Fruit fly (Drosophila melanogaster) whole organism, wandering third instar larva: ENCODE data around the gene TwdlY.

Experiments
- Abd-B ChIP-seq: fragments of >200 bp; optimal IDR thresholded peaks from 2 replicates; lab custom pipeline; 2017; ENCODE audit warnings: missing biosample characterization, missing genetic modification characterization
- CG32264 ChIP-seq: fragments of 200-800 bp; sonication (Bioruptor generic); optimal IDR thresholded peaks from 2 replicates; lab custom pipeline; 2016; ENCODE audit warnings: missing biosample characterization, missing genetic modification characterization
- CG9705 ChIP-seq: fragments of 200-800 bp; sonication (Bioruptor generic); optimal IDR thresholded peaks from 2 replicates; lab custom pipeline; 2018; ENCODE audit warnings: missing biosample characterization, mild to moderate bottlenecking, missing genetic modification characterization
- CrebA ChIP-seq: fragments of 200-800 bp; sonication (Bioruptor generic); optimal IDR thresholded peaks from 2 replicates; lab custom pipeline; 2016; ENCODE audit warnings: missing biosample characterization, mild to moderate bottlenecking, missing genetic modification characterization, borderline replicate concordance
- Dfd ChIP-seq: fragments of >200 bp; optimal IDR thresholded peaks from 2 replicates; lab custom pipeline; 2017; ENCODE audit warnings: missing biosample characterization, missing genetic modification characterization
- Dif ChIP-seq: fragments of 200-275, 200-300 bp; sonication (Bioruptor generic); optimal IDR thresholded peaks from 2 replicates; lab custom pipeline; 2018; ENCODE audit warnings: missing biosample characterization, missing genetic modification characterization; ENCODE audit not compliant: partially characterized antibody
- GATAd ChIP-seq: sonication (Bioruptor generic); optimal IDR thresholded peaks from 2 replicates; lab custom pipeline; 2016; ENCODE audit warnings: missing biosample characterization, missing genetic modification characterization
- HLH106 ChIP-seq: fragments of 200-800 bp; optimal IDR thresholded peaks from 3 replicates; lab custom pipeline; 2019; ENCODE audit warnings: missing biosample characterization, mild to moderate bottlenecking, missing genetic modification characterization, moderate library complexity
- Hnf4 ChIP-seq: fragments of 200-800 bp; sonication (Bioruptor generic); optimal IDR thresholded peaks from 2 replicates; lab custom pipeline; 2016; ENCODE audit warnings: missing biosample characterization, mild to moderate bottlenecking, missing genetic modification characterization
- Hr78 ChIP-seq: fragments of >200 bp; optimal IDR thresholded peaks from 2 replicates; lab custom pipeline; 2017; ENCODE audit warnings: missing biosample characterization, missing genetic modification characterization
- Hr83 ChIP-seq: fragments of 200-300 bp; sonication (Bioruptor generic); optimal IDR thresholded peaks from 2 replicates; lab custom pipeline; 2016; ENCODE audit warnings: missing biosample characterization, mild to moderate bottlenecking, missing genetic modification characterization, moderate library complexity; ENCODE audit not compliant: poor library complexity, severe bottlenecking
- Jra ChIP-seq: sonication (Bioruptor generic); optimal IDR thresholded peaks from 2 replicates; lab custom pipeline; 2016; ENCODE audit warnings: missing biosample characterization, missing genetic modification characterization
- Mio ChIP-seq: sonication (Bioruptor generic); optimal IDR thresholded peaks from 2 replicates; lab custom pipeline; 2016; ENCODE audit warnings: missing biosample characterization, missing genetic modification characterization
- Myc ChIP-seq: fragments of >200 bp; optimal IDR thresholded peaks from 2 replicates; lab custom pipeline; 2017
- N ChIP-seq: fragments of >200 bp; optimal IDR thresholded peaks from 2 replicates; lab custom pipeline; 2018; ENCODE audit warnings: missing biosample characterization, missing external identifiers, missing genetic modification characterization
- OdsH ChIP-seq: fragments of 200-800 bp; sonication (Bioruptor generic); optimal IDR thresholded peaks from 2 replicates; lab custom pipeline; 2016; ENCODE audit warnings: missing biosample characterization, mild to moderate bottlenecking, missing genetic modification characterization
- Rel ChIP-seq, 2 experiments: fragments of 200-800 bp; sonication (Bioruptor generic) in 1 of 2; optimal IDR thresholded peaks; 2 replicates in 1 of 2; 3 replicates in 1 of 2; lab custom pipeline; 2016 to 2019; ENCODE audit warnings: mild to moderate bottlenecking in 2 of 2, missing biosample characterization in 2 of 2, missing genetic modification characterization in 2 of 2, moderate library complexity in 1 of 2
- Sp1 ChIP-seq: fragments of 200-800 bp; sonication (Bioruptor generic); optimal IDR thresholded peaks from 3 replicates; lab custom pipeline; 2019; ENCODE audit warnings: missing biosample characterization, mild to moderate bottlenecking, missing genetic modification characterization, moderate library complexity
- Vsx2 ChIP-seq: fragments of 200-300, 225-300 bp; sonication (Bioruptor generic); optimal IDR thresholded peaks from 2 replicates; lab custom pipeline; 2018; ENCODE audit warnings: missing biosample characterization, missing genetic modification characterization; ENCODE audit not compliant: partially characterized antibody
- br ChIP-seq: fragments of 200-800 bp; sonication (Bioruptor generic); optimal IDR thresholded peaks from 2 replicates; lab custom pipeline; 2016; ENCODE audit warnings: missing biosample characterization, missing genetic modification characterization
- brk ChIP-seq: fragments of 200-800 bp; sonication (Bioruptor generic); optimal IDR thresholded peaks from 2 replicates; lab custom pipeline; 2016; ENCODE audit warnings: missing biosample characterization, mild to moderate bottlenecking, missing genetic modification characterization
- dl ChIP-seq, 2 experiments: fragments of 175-275, 200-275 bp in 1 of 2; fragments of 200-275 bp in 1 of 2; sonication (Bioruptor generic); optimal IDR thresholded peaks; lab custom pipeline; 2018; ENCODE audit warnings: mild to moderate bottlenecking in 2 of 2, missing biosample characterization in 2 of 2, missing genetic modification characterization in 2 of 2, moderate library complexity in 2 of 2; ENCODE audit not compliant: partially characterized antibody in 2 of 2, insufficient read depth in 1 of 2
- dmrt93B ChIP-seq: fragments of 200-800 bp; sonication (Bioruptor generic); optimal IDR thresholded peaks from 2 replicates; lab custom pipeline; 2018; ENCODE audit warnings: missing biosample characterization, mild to moderate bottlenecking, missing genetic modification characterization
- dsf ChIP-seq: sonication (Bioruptor generic); optimal IDR thresholded peaks from 2 replicates; lab custom pipeline; 2016; ENCODE audit warnings: missing biosample characterization, missing genetic modification characterization, borderline replicate concordance
- ey ChIP-seq: fragments of 200-800 bp; sonication (Bioruptor generic); optimal IDR thresholded peaks from 2 replicates; lab custom pipeline; 2016; ENCODE audit warnings: missing biosample characterization, missing genetic modification characterization
- foxo ChIP-seq, 2 experiments: fragments of 200-800 bp; sonication (Bioruptor generic); optimal IDR thresholded peaks; 2 replicates in 1 of 2; 3 replicates in 1 of 2; lab custom pipeline; 2016 to 2017; ENCODE audit warnings: missing biosample characterization in 2 of 2, missing genetic modification characterization in 2 of 2
- fru ChIP-seq: fragments of 200-800 bp; sonication (Bioruptor generic); optimal IDR thresholded peaks from 3 replicates; lab custom pipeline; 2016; ENCODE audit warnings: missing biosample characterization, mild to moderate bottlenecking, missing genetic modification characterization
- h ChIP-seq: fragments of 200-800 bp; sonication (Bioruptor generic); optimal IDR thresholded peaks from 3 replicates; lab custom pipeline; 2016; ENCODE audit warnings: missing biosample characterization, mild to moderate bottlenecking, missing genetic modification characterization
- jim ChIP-seq: fragments of 175-275, 200-325 bp; sonication (Bioruptor generic); optimal IDR thresholded peaks from 2 replicates; lab custom pipeline; 2016; ENCODE audit warnings: missing biosample characterization, mild to moderate bottlenecking, missing genetic modification characterization
- lola ChIP-seq: fragments of >200 bp; optimal IDR thresholded peaks from 2 replicates; lab custom pipeline; 2017; ENCODE audit warnings: missing biosample characterization, missing genetic modification characterization
- pan ChIP-seq: fragments of >200 bp; optimal IDR thresholded peaks from 2 replicates; lab custom pipeline; 2017
- psq ChIP-seq: fragments of 200-800 bp; sonication (Bioruptor generic); optimal IDR thresholded peaks from 3 replicates; lab custom pipeline; 2017; ENCODE audit warnings: missing biosample characterization, mild to moderate bottlenecking, missing genetic modification characterization, moderate library complexity
- rgr ChIP-seq: fragments of 200-800 bp; sonication (Bioruptor generic); optimal IDR thresholded peaks from 3 replicates; lab custom pipeline; 2016; ENCODE audit warnings: missing biosample characterization, mild to moderate bottlenecking, missing genetic modification characterization
- sage ChIP-seq: fragments of 200-800 bp; sonication (Bioruptor generic); optimal IDR thresholded peaks from 2 replicates; lab custom pipeline; 2016; ENCODE audit warnings: missing biosample characterization, mild to moderate bottlenecking, missing genetic modification characterization
- sv ChIP-seq: fragments of 200-800 bp; sonication (Bioruptor generic); optimal IDR thresholded peaks from 3 replicates; lab custom pipeline; 2016; ENCODE audit warnings: missing biosample characterization, missing genetic modification characterization
- tai ChIP-seq: sonication (Bioruptor generic); optimal IDR thresholded peaks from 2 replicates; lab custom pipeline; 2016; ENCODE audit warnings: missing biosample characterization, missing genetic modification characterization
- usp ChIP-seq: fragments of >200 bp; optimal IDR thresholded peaks from 2 replicates; lab custom pipeline; 2017; ENCODE audit warnings: missing biosample characterization, missing genetic modification characterization
- woc ChIP-seq: sonication (Bioruptor generic); optimal IDR thresholded peaks from 2 replicates; lab custom pipeline; 2016; ENCODE audit warnings: missing biosample characterization, mild to moderate bottlenecking, missing genetic modification characterization

TwdlY gene

DNA sequence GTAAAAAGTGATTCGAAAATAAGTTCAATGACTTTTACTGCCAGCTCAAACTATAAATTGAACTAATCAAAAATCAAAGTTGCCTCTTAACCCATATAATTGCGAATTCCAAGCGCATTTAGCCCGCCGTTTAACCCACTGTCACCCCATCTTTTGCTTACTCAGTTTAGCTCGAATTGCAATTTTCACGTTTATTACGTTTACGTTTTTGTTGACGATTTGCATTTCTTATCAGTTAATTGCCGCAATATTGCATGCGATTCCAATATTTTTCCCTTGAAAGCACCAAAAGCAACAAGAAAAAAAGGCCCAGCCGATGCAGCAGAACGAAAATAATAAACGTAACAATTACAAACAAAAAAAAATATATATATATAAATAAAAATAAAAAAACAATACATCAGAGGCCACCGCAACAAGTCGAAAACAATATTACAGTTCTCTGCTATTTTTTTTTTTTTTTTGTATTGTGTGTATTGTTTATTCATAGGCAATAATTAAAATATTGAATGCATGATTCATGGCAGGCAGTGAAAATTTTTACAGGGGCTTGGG, 16.5 kb upstream of the TwdlY start:
- TF ChIP-seq CrebA (GFP tag; lab: Kevin White, UChicago), result no peak
- TF ChIP-seq foxo (GFP tag; optimal IDR thresholded peaks at IDR 0.05; lab: Kevin White, UChicago), result no peak
- no peak for TF ChIP-seq dmrt93B
- no peak for TF ChIP-seq CG9705

DNA sequence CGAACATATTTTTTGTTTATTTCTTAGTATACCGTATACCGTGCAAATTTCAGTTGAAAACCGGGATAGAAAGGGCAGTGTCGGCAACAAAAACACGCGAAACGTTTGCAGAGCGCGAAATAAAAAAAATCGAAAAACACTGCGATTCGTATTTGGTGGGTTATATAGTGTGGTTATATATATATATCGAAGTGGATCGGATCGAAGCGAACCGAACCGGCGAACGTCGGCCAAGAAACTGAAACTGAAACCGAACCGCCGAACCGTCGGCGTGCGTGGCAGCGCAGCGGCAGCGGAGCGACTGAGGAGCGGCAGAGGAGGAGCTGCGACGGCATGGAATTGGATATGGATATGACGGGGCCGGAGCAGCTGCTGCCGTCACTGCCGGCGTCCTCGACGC, 13.6 kb upstream of the TwdlY start, which contains the start of the genes CG32572 and CG34325:
TSS of gene CG32572 (plus strand) at position 16 of the 400 bp plus-strand sequence.
TSS of gene CG34325 (minus strand) at position 244 of the 400 bp plus-strand sequence.
- no peak for TF ChIP-seq Dfd (GFP tag; lab: Kevin White, UChicago)
- no peak for TF ChIP-seq OdsH (GFP tag; lab: Kevin White, UChicago)
- no peak for TF ChIP-seq foxo (GFP tag; optimal IDR thresholded peaks at IDR 0.05; lab: Kevin White, UChicago)
- no peak for TF ChIP-seq Sp1 (GFP tag; lab: Kevin White, UChicago)
- no peak for TF ChIP-seq fru (GFP tag; lab: Kevin White, UChicago)
- no peak for TF ChIP-seq Jra (GFP tag; lab: Kevin White, UChicago)
- no peak for TF ChIP-seq ey (GFP tag; lab: Kevin White, UChicago)
- no peak for TF ChIP-seq sv (GFP tag; lab: Kevin White, UChicago)
- TF ChIP-seq N (GFP tag; lab: Kevin White, UChicago), result no peak
- no peak for TF ChIP-seq woc (GFP tag; lab: Kevin White, UChicago)
- no peak for TF ChIP-seq GATAd (GFP tag; lab: Kevin White, UChicago)
- TF ChIP-seq psq (GFP tag; lab: Kevin White, UChicago), result no peak
- TF ChIP-seq dsf (GFP tag; lab: Kevin White, UChicago), result no peak
- TF ChIP-seq Hr78, result no peak
- no peak for TF ChIP-seq lola
- no peak for TF ChIP-seq Rel (GFP tag; optimal IDR thresholded peaks at IDR 0.05; lab: Kevin White, UChicago)
- no peak for TF ChIP-seq Rel (tag; optimal IDR thresholded peaks at IDR 0.05; lab: Kevin White, UChicago)

DNA sequence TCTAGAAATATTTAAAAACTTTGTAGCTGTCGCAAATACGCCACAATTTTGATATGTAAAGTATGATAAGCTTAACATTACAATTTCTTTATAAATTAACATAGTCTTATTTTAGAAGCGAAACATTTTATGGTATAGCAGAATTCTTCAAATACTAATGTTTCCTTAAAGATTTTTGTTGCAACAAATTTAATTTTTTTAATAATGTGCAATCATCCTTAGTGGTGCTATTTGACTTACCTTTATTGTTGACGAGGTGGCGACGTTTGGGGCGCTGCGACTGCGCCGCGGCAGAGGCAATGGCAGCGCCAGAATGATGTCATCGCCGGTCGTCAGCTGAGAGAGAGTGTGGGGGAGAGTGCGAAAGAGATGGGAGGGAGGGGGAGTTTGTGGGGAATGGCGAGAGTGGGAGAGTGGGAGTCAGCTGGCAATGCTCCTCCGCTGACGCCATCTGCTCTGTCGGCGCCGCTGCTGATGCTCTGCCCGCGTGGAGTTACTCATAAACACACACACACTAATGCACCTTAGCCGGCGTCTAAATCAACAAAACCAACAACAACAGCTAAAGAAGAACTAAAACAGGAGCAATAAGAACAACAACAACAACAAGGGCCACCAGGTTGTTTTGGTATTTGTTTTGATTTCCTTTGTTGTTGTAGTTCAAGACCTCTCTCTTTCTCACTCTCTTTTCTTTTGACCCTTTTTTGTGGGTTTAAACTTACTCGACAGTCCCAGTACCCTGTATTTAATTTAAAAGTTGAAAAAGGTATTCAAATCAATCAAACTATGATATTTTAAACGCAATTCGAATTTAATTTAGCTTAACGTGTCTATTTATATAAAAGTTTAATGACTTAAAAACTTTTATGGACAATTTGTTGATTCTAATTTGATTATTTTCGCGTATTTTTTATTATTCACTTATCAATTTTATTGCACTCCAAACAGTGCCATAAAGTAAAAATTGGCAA, 11.3 kb upstream of the TwdlY start:
- TF ChIP-seq woc (GFP tag; lab: Kevin White, UChicago) (peak; percentile 43), Sp1 (GFP tag; lab: Kevin White, UChicago) (peak; percentile 78), OdsH (GFP tag; lab: Kevin White, UChicago) (peak; percentile 72), Hr83 (GFP tag; lab: Kevin White, UChicago) (no peak), pan (lab: Kevin White, UChicago) (no peak), Hr78 (no peak), Myc (lab: Kevin White, UChicago) (no peak), jim (no peak), Dif (GFP tag; lab: Kevin White, UChicago) (peak; percentile 3), sv (GFP tag; lab: Kevin White, UChicago) (peak; percentile 74), Hnf4 (GFP tag; lab: Kevin White, UChicago) (peak; percentile 49), h (peak; percentile 59), lola (no peak), Jra (GFP tag; lab: Kevin White, UChicago) (peak; percentile 30), dl (GFP tag; optimal IDR thresholded peaks at IDR 0.05; lab: Kevin White, UChicago; ENCODE audit: insufficient read depth in 1 of 2, partially characterized antibody in 2 of 2) (peak; percentile 31 to 42), foxo (GFP tag; optimal IDR thresholded peaks at IDR 0.05; lab: Kevin White, UChicago) (peak in 1 of 2 experiments; percentile 64), Mio (GFP tag; lab: Kevin White, UChicago) (no peak), dsf (GFP tag; lab: Kevin White, UChicago) (no peak), usp (GFP tag; lab: Kevin White, UChicago) (no peak), N (GFP tag; lab: Kevin White, UChicago) (no peak), CrebA (GFP tag; lab: Kevin White, UChicago) (peak; percentile 40), brk (GFP tag; lab: Kevin White, UChicago) (peak; percentile 19), HLH106 (tag; lab: Kevin White, UChicago) (peak; percentile 65), br (GFP tag; lab: Kevin White, UChicago) (peak; percentile 56), GATAd (GFP tag; lab: Kevin White, UChicago) (no peak), tai (GFP tag; lab: Kevin White, UChicago) (peak; percentile 31), CG32264 (GFP tag; lab: Kevin White, UChicago) (no peak), sage (no peak), dmrt93B (peak; percentile 40), Vsx2 (no peak), fru (GFP tag; lab: Kevin White, UChicago) (peak; percentile 68), Dfd (GFP tag; lab: Kevin White, UChicago) (no peak), rgr (GFP tag; lab: Kevin White, UChicago) (peak; percentile 79), ey (GFP tag; lab: Kevin White, UChicago) (peak; percentile 80), psq (GFP tag; lab: Kevin White, UChicago) (peak; percentile 39), Abd-B (GFP tag; lab: Kevin White, UChicago) (no peak), CG9705 (no peak), Rel (GFP tag; optimal IDR thresholded peaks at IDR 0.05; lab: Kevin White, UChicago) (no peak), Rel (tag; optimal IDR thresholded peaks at IDR 0.05; lab: Kevin White, UChicago) (no peak)
